Worm (Caenorhabditis elegans) whole organism, mixed stage, embryonic: ENCODE measurements around the gene best-13.

Experiments
- elt-1 ChIP-seq: sonication (generic microtip); optimal IDR thresholded peaks from 2 replicates; lab custom pipeline; 2017; ENCODE audit warnings: missing genetic modification characterization, mild to moderate bottlenecking, missing compliant biosample characterization, antibody characterized with exemption, moderate library complexity, borderline replicate concordance; ENCODE audit not compliant: insufficient read depth
- hlh-1 ChIP-seq: fragments of 150-350 bp; optimal IDR thresholded peaks from 2 replicates; lab custom pipeline; 2014; ENCODE audit warnings: missing biosample characterization, missing genetic modification reagents, missing genetic modification characterization
- lin-32 ChIP-seq: fragments of 200-800 bp; sonication (Bioruptor generic); optimal IDR thresholded peaks from 2 replicates; lab custom pipeline; 2018; ENCODE audit warnings: mild to moderate bottlenecking, missing genetic modification characterization, missing compliant biosample characterization
- nhr-12 ChIP-seq: fragments of 150-350 bp; optimal IDR thresholded peaks from 2 replicates; lab custom pipeline; 2014; ENCODE audit warnings: missing biosample characterization, missing genetic modification characterization
- nhr-76 ChIP-seq: sonication (generic microtip); optimal IDR thresholded peaks from 2 replicates; lab custom pipeline; 2017; ENCODE audit warnings: missing biosample characterization, missing genetic modification characterization
- pha-4 ChIP-seq: fragments of 150-350 bp; optimal IDR thresholded peaks from 2 replicates; lab custom pipeline; 2018; ENCODE audit warnings: missing biosample characterization, missing genetic modification reagents, missing genetic modification characterization
- ztf-11 ChIP-seq: fragments of 150-350 bp; optimal IDR thresholded peaks from 2 replicates; lab custom pipeline; 2014; ENCODE audit warnings: missing biosample characterization, missing genetic modification characterization

DNA sequence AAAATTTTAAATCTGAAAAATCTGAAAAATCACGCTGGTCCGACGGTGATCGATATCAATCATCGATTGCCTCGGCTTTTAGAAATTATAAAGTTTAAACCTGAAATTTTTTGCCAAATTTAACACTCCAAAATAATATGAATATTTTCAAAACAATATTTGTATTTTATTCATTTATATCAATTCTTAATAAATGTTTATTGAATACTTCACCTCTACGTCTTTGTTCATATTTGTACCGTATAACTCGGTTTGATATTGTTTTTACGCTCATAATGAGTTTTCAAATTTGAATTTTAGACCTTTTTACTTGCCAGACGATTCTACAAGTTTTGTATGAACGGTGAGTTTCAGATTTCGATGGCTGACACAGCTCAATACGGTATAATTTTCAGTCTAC lies 38.9 kb upstream of the best-13 start, which contains the start of the genes K07F5.15 and K07F5.22:
- TF ChIP-seq pha-4 (no peak), nhr-12 (tag; lab: Kevin White, UChicago) (no peak), nhr-76 (tag; lab: Kevin White, UChicago) (no peak), ztf-11 (no peak), lin-32 (GFP tag; lab: Kevin White, UChicago) (no peak), hlh-1 (tag; lab: Kevin White, UChicago) (no peak), elt-1 (tag; lab: Kevin White, UChicago) (no peak)
